Worm (Caenorhabditis elegans) whole organism, early embryonic: ENCODE data around the gene fbxb-58.

Experiments used
- B0310.2 ChIP-seq: sonication (generic microtip); optimal IDR thresholded peaks from 2 replicates; lab custom pipeline; 2016; ENCODE audit warnings: mild to moderate bottlenecking, missing genetic modification characterization, missing compliant biosample characterization
- F13C5.2 ChIP-seq: sonication (generic microtip); optimal IDR thresholded peaks from 2 replicates; lab custom pipeline; 2017; ENCODE audit warnings: mild to moderate bottlenecking, missing genetic modification characterization, inconsistent platforms, missing compliant biosample characterization
- aly-1 ChIP-seq: sonication (generic microtip); optimal IDR thresholded peaks from 2 replicates; lab custom pipeline; 2016; ENCODE audit warnings: missing genetic modification characterization, missing compliant biosample characterization
- ama-1 ChIP-seq: fragments of 150-350 bp; optimal IDR thresholded peaks from 2 replicates; lab custom pipeline; 2014
- ceh-13 ChIP-seq: fragments of 200-800 bp; sonication (Bioruptor generic); optimal IDR thresholded peaks from 2 replicates; lab custom pipeline; 2018; ENCODE audit warnings: mild to moderate bottlenecking, missing genetic modification characterization, missing compliant biosample characterization
- ceh-36 ChIP-seq: sonication (generic microtip); optimal IDR thresholded peaks from 2 replicates; lab custom pipeline; 2016; ENCODE audit warnings: missing genetic modification characterization, inconsistent platforms, missing compliant biosample characterization
- ets-7 ChIP-seq: sonication (generic microtip); optimal IDR thresholded peaks from 2 replicates; lab custom pipeline; 2016; ENCODE audit warnings: missing genotype, missing genetic modification characterization, missing compliant biosample characterization
- flt-1 ChIP-seq: fragments of 200-800 bp; sonication (Bioruptor generic); IDR thresholded peaks from 2 replicates; pipeline ENCODE4 v1.3.6; 2022; ENCODE audit warnings: missing genetic modification characterization, missing compliant biosample characterization
- hmbx-1 ChIP-seq: sonication (generic microtip); optimal IDR thresholded peaks from 2 replicates; lab custom pipeline; 2016; ENCODE audit warnings: mild to moderate bottlenecking, missing genetic modification characterization, missing compliant biosample characterization
- hmg-4 ChIP-seq: fragments of 200-800 bp; sonication (Bioruptor generic); optimal IDR thresholded peaks from 2 replicates; lab custom pipeline; 2018; ENCODE audit warnings: mild to moderate bottlenecking, missing genetic modification characterization, missing compliant biosample characterization
- hnd-1 ChIP-seq: sonication (generic microtip); optimal IDR thresholded peaks from 2 replicates; lab custom pipeline; 2016; ENCODE audit warnings: missing genetic modification characterization, missing compliant biosample characterization
- pes-1 ChIP-seq: fragments of 200-800 bp; sonication (Bioruptor generic); IDR thresholded peaks from 2 replicates; pipeline ENCODE4 v1.3.6; 2022; ENCODE audit warnings: missing genetic modification reagents, missing genetic modification characterization, missing compliant biosample characterization
- scrt-1 ChIP-seq: fragments of 200-800 bp; sonication (Bioruptor generic); IDR thresholded peaks from 2 replicates; pipeline ENCODE4 v1.3.6; 2022; ENCODE audit warnings: missing genetic modification characterization, missing compliant biosample characterization
- sea-1 ChIP-seq: fragments of 200-800 bp; sonication (Bioruptor generic); conservative IDR thresholded peaks from 2 replicates; pipeline ENCODE4 v1.3.6; 2022; ENCODE audit warnings: missing genetic modification characterization, missing compliant biosample characterization
- tbx-11 ChIP-seq: fragments of 200-800 bp; sonication (Bioruptor generic); IDR thresholded peaks from 2 replicates; pipeline ENCODE4 v1.3.6; 2022; ENCODE audit warnings: missing genetic modification characterization, missing compliant biosample characterization
- tbx-37 ChIP-seq: fragments of 200-800 bp; sonication (Bioruptor generic); conservative IDR thresholded peaks from 2 replicates; pipeline ENCODE4 v1.3.6; 2022; ENCODE audit warnings: missing genetic modification reagents, missing genetic modification characterization, missing compliant biosample characterization
- tra-4 ChIP-seq: sonication (generic microtip); optimal IDR thresholded peaks from 2 replicates; lab custom pipeline; 2017; ENCODE audit warnings: missing genetic modification characterization, missing compliant biosample characterization

The fbxb-58 gene

DNA sequence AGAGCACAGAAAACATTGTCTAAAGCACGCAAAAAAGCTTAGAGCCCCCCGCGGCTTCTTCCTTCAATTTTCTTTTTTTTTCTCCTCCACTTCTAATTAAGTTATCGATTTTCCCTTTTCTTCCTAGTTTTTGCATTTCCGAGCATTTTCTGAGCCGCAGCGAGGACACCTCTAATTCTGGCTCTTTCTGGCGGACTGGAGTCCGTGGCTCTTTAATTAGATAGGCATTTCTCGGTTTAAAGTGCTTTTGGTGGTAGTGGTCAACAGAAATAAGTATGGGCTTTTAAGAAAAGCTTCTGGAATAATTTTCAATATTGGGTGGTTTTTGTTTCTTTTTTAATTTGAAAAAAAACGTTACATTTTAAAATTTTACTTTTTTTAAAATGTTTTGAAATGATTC, 26.4 kb upstream of the fbxb-58 start:
- TF ChIP-seq ets-7 (tag; lab: Kevin White, UChicago): no peak
- TF ChIP-seq scrt-1 (GFP tag; lab: Robert Waterston, UW): no peak
- TF ChIP-seq ceh-36: no peak
- no peak for TF ChIP-seq pes-1 (GFP tag; lab: Robert Waterston, UW)
- no peak for TF ChIP-seq B0310.2 (tag; lab: Kevin White, UChicago)
- no peak for TF ChIP-seq tra-4 (tag; lab: Kevin White, UChicago)
- no peak for TF ChIP-seq ceh-13
- no peak for TF ChIP-seq flt-1 (GFP tag; lab: Robert Waterston, UW)
- TF ChIP-seq hmbx-1: no peak
- TF ChIP-seq hmg-4 (GFP tag; lab: Kevin White, UChicago): no peak
- TF ChIP-seq tbx-37 (GFP tag; lab: Robert Waterston, UW): no peak

DNA sequence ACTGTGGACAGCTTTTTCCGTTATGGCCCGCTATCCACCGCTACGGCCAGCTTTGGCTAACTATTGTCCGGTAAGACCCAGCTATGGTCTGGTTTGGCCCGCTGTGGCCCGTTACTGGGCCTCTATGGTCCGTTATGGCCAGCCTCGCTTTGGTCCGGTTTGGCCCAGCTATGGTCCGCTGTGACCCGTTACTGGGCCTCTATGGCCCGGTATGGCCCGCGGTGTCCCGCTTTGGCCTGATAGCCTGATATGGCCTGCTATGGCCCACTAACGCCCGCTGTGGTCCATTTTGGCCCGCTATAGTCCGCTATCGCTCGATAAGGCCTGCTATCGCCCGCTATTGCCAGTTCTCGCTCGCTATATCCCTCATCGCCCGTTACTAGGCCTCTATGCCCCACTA, 25.4 kb upstream of the fbxb-58 start:
- TF ChIP-seq F13C5.2 (no peak), sea-1 (GFP tag; lab: Robert Waterston, UW) (no peak), hmg-4 (GFP tag; lab: Kevin White, UChicago) (peak; percentile 10), aly-1 (tag; lab: Kevin White, UChicago) (peak; percentile 2)

ce11 chrX:1603027-1603426, 24.9 kb upstream of the fbxb-58 start:
- no peak for TF ChIP-seq scrt-1 (GFP tag; lab: Robert Waterston, UW)
- TF ChIP-seq pes-1 (GFP tag; lab: Robert Waterston, UW): 0 out of 2 replicates have a peak, but pooled peaks have one; percentile 18

DNA sequence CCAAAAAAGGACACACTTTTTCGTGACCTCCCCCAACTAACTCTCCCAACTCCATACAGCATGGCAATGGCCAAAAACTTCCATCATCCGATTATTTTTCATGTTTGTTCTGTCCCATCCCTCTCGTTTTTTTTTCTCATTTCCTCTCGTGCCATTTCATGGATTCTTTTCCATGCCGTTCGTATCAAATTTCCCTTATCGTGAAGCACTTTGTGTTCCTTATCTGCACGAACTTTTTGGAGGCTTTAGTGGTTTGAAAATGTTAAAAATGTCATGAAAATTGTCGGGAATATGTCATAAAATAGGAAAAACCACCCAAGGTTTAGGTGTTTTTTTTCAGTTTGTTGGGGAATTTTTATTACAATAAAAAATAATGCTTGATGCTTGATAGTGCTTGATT, 24.2 kb upstream of the fbxb-58 start:
- TF ChIP-seq B0310.2 (tag; lab: Kevin White, UChicago) (no peak), aly-1 (tag; lab: Kevin White, UChicago) (no peak), tbx-11 (GFP tag; lab: Robert Waterston, UW) (no peak), F13C5.2 (no peak), sea-1 (GFP tag; lab: Robert Waterston, UW) (no peak), scrt-1 (GFP tag; lab: Robert Waterston, UW) (no peak), ceh-13 (no peak), hmg-4 (GFP tag; lab: Kevin White, UChicago) (no peak), pes-1 (GFP tag; lab: Robert Waterston, UW) (no peak), hnd-1 (tag; lab: Kevin White, UChicago) (no peak), tbx-37 (GFP tag; lab: Robert Waterston, UW) (no peak), tra-4 (tag; lab: Kevin White, UChicago) (no peak), flt-1 (GFP tag; lab: Robert Waterston, UW) (no peak), ets-7 (tag; lab: Kevin White, UChicago) (no peak), hmbx-1 (no peak)

- TF ChIP-seq tbx-11 (GFP tag; lab: Robert Waterston, UW): no peak
- TF ChIP-seq ama-1 (lab: Kevin White, UChicago): no peak
- no peak for TF ChIP-seq flt-1 (GFP tag; lab: Robert Waterston, UW)
- no peak for TF ChIP-seq ceh-13
- no peak for TF ChIP-seq scrt-1 (GFP tag; lab: Robert Waterston, UW)
- TF ChIP-seq pes-1 (GFP tag; lab: Robert Waterston, UW): no peak
- no peak for TF ChIP-seq B0310.2 (tag; lab: Kevin White, UChicago)
- no peak for TF ChIP-seq ets-7 (tag; lab: Kevin White, UChicago)
- no peak for TF ChIP-seq F13C5.2
- no peak for TF ChIP-seq hmbx-1
- TF ChIP-seq sea-1 (GFP tag; lab: Robert Waterston, UW): no peak
- TF ChIP-seq aly-1 (tag; lab: Kevin White, UChicago): no peak
- no peak for TF ChIP-seq ceh-36
- no peak for TF ChIP-seq tbx-37 (GFP tag; lab: Robert Waterston, UW)
Measured at ce11 chrX:1604606-1605005, 23.3 kb upstream of the fbxb-58 start, which contains the start of gene H11E01.3. Gene H11E01.3 (plus strand): TSS chrX:1604906.

DNA sequence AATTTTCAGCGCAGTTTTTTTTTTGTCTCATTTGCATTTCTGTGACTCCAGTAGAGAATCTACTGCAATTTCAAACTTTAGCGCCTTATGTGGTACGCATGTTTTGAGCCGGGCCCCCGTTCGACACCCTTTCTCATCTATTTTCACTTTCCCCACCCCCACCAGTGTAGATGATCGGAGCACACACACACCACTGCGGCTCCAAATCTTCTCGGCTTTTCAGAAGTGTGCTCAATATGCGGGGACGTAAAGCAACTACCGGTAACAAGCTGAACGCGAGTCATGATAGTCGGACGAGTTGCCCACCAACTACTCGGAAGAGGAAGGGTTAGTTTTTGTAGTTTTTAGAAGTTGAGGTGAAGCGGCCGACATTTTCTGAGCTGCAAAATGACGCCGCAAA, 15.0 kb upstream of the fbxb-58 start:
- TF ChIP-seq pes-1 (GFP tag; lab: Robert Waterston, UW) (no peak), ceh-36 (no peak), ama-1 (lab: Kevin White, UChicago) (no peak), flt-1 (GFP tag; lab: Robert Waterston, UW) (no peak), hmbx-1 (no peak), ets-7 (tag; lab: Kevin White, UChicago) (no peak), sea-1 (GFP tag; lab: Robert Waterston, UW) (no peak), hnd-1 (tag; lab: Kevin White, UChicago) (no peak), ceh-13 (no peak), F13C5.2 (no peak), hmg-4 (GFP tag; lab: Kevin White, UChicago) (no peak), tbx-11 (GFP tag; lab: Robert Waterston, UW) (no peak), B0310.2 (tag; lab: Kevin White, UChicago) (no peak), tra-4 (tag; lab: Kevin White, UChicago) (no peak), tbx-37 (GFP tag; lab: Robert Waterston, UW) (no peak), scrt-1 (GFP tag; lab: Robert Waterston, UW) (no peak), aly-1 (tag; lab: Kevin White, UChicago) (no peak)

DNA sequence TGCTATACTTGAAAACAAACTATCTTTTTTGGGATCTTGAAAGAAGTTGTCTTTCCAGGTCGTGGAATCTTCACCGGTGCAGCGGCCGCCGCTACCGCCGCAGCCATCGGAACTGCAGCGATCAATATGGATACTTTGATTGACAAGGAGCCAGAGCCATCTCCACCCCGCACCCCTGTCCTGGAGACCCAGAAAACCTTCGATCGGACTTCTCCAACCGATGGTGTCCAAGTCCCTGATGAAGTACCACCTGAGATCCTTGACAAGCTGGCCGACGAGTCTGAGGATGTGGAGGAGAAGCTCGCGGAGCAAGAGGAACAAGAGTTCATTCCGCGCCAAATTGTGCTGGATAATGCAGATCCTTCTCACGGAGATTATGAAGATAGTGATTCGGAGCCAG, 14.1 kb upstream of the fbxb-58 start:
- TF ChIP-seq pes-1 (GFP tag; lab: Robert Waterston, UW) (no peak), hmbx-1 (no peak), tbx-11 (GFP tag; lab: Robert Waterston, UW) (no peak), ama-1 (lab: Kevin White, UChicago) (no peak), tra-4 (tag; lab: Kevin White, UChicago) (no peak), F13C5.2 (no peak), sea-1 (GFP tag; lab: Robert Waterston, UW) (no peak), B0310.2 (tag; lab: Kevin White, UChicago) (no peak), aly-1 (tag; lab: Kevin White, UChicago) (no peak), ets-7 (tag; lab: Kevin White, UChicago) (no peak), ceh-36 (no peak), tbx-37 (GFP tag; lab: Robert Waterston, UW) (no peak), scrt-1 (GFP tag; lab: Robert Waterston, UW) (no peak), flt-1 (GFP tag; lab: Robert Waterston, UW) (no peak), hnd-1 (tag; lab: Kevin White, UChicago) (no peak), hmg-4 (GFP tag; lab: Kevin White, UChicago) (no peak), ceh-13 (no peak)
